Fruit fly (Drosophila melanogaster) Kc167 (cell line): ENCODE results near the gene Glut3.

ENCODE experiments used
- Myc ChIP-seq: fragments of >200 bp; optimal IDR thresholded peaks from 2 replicates; lab custom pipeline; 2017; ENCODE audit warnings: missing external identifiers
- h ChIP-seq: fragments of >200 bp; optimal IDR thresholded peaks from 3 replicates; lab custom pipeline; 2018; ENCODE audit warnings: missing external identifiers
- psq ChIP-seq: fragments of >200 bp; optimal IDR thresholded peaks from 2 replicates; lab custom pipeline; 2017; ENCODE audit warnings: missing external identifiers
- ttk ChIP-seq: sonication (Bioruptor generic); optimal IDR thresholded peaks from 2 replicates; lab custom pipeline; 2017; ENCODE audit warnings: missing external identifiers

DNA sequence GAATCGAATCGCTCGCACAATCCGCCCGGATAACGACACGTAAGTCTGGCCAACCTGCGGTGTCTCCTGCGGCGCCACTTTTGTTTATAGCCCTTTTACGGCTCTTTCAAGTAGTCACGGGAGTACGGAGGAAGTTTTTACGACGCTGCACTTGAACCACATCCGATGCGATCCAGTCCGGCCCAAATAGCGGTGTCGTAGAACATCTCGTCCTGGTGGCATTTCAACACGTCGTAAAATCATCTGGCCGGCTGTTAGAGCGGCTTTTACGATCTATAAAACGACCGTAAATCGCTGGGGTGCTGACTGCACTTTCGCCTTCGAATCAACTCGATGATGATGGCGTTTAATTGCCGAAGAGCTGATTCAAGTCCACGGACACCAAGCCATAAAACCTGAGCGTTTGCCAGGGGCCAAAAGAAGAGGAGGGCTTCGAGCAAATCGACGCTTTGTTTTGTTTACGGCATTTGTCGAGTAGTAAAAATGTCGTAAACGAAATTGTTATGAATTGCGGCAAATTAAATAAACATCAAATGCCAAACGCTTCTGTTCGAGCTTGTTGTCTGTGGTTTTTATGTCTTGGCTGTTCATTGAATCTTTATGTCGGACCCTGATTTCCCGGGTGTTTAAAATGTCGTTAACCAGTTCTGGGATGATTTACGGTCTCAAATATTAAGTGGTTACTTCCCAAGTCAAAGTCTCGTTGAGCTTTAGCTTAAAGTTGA lies 17.3 kb upstream of the Glut3 start:
- TF ChIP-seq psq (lab: Kevin White, UChicago): no peak
- no peak for TF ChIP-seq Myc (lab: Kevin White, UChicago)
- no peak for TF ChIP-seq ttk (lab: Kevin White, UChicago)
- TF ChIP-seq h (lab: Kevin White, UChicago): no peak
